Fruit fly (Drosophila melanogaster): ENCODE measurements around the gene Rala.
A peak's percentile ranks its signal among the peaks of the same experiment; 100 is the strongest.

Gene Rala

DNA sequence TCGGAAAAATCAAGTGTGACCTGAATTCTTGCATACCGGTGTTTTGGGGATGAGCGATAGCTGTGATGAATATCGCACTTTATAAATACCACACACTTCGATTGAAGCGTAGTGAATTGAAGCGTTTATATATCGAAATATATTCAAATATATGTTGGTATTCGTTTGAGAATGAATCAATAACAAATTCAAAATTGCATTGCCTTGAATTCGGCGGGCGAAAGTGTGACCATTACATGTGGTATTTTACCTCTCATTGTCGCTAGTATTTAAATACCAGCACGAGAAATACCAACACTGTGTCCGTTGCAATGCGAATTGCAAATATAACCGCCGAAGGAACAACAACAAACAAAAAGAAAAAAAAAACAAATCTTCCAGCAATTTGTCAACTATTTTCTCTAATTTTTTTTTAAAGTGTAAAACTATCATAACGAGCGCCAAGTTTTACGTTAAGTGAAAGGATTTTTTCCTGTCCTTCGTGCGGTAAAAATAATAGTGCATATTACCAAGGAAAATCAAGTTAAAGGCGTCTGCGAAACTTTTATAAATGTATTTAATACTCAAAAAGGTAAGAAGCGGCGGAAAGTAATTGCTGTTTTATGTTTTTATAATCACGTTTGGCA is 47.9 kb downstream of the Rala start, which contains the start of the genes Parg and Mnt (continued):
- no peak for TF ChIP-seq CG14441 (GFP tag; IDR thresholded peaks at IDR 0.05)
- no peak for TF ChIP-seq tx (GFP tag; optimal IDR thresholded peaks at IDR 0.05)
- TF ChIP-seq kah (GFP tag; optimal IDR thresholded peaks at IDR 0.05), result no peak
- TF ChIP-seq CkIIα-i1 (GFP tag; IDR thresholded peaks at IDR 0.05), result no peak
- no peak for TF ChIP-seq Chrac-16 (GFP tag; optimal IDR thresholded peaks at IDR 0.05)
- no peak for TF ChIP-seq CG13894 (tag; optimal IDR thresholded peaks at IDR 0.05)
- TF ChIP-seq lab (GFP tag; optimal IDR thresholded peaks at IDR 0.05), result peak; percentile 26
- TF ChIP-seq nerfin-1 (tag; optimal IDR thresholded peaks at IDR 0.05), result no peak
- no peak for TF ChIP-seq ewg (GFP tag; optimal IDR thresholded peaks at IDR 0.05)
- TF ChIP-seq toy (GFP tag; IDR thresholded peaks at IDR 0.05), result no peak
- no peak for TF ChIP-seq H15 (GFP tag; IDR thresholded peaks at IDR 0.05)
- TF ChIP-seq amos (GFP tag; IDR thresholded peaks at IDR 0.05; ENCODE audit: partially characterized antibody), result no peak; the same call in 1 of the 2 replicates
- no peak for TF ChIP-seq CG16863 (GFP tag; optimal IDR thresholded peaks at IDR 0.05)
- TF ChIP-seq fd96Cb (tag; optimal IDR thresholded peaks at IDR 0.05), result no peak
- TF ChIP-seq Nf-YC (tag; optimal IDR thresholded peaks at IDR 0.05), result no peak
- TF ChIP-seq dan (GFP tag; IDR thresholded peaks at IDR 0.05), result no peak
- no peak for TF ChIP-seq CG17829 (tag; optimal IDR thresholded peaks at IDR 0.05)
- no peak for TF ChIP-seq fu2 (GFP tag; optimal IDR thresholded peaks at IDR 0.05)
- no peak for TF ChIP-seq CG6689 (GFP tag; IDR thresholded peaks at IDR 0.05)
- no peak for TF ChIP-seq fd102C (GFP tag; optimal IDR thresholded peaks at IDR 0.05)
- TF ChIP-seq zfh2 (GFP tag; optimal IDR thresholded peaks at IDR 0.05), result no peak
- TF ChIP-seq CG32772 (GFP tag; IDR thresholded peaks at IDR 0.05), result 0 out of 2 replicates have a peak, but pooled peaks have one; percentile 33
- no peak for TF ChIP-seq corto (GFP tag; optimal IDR thresholded peaks at IDR 0.05)
- TF ChIP-seq CG1233 (GFP tag; optimal IDR thresholded peaks at IDR 0.05), result no peak
- TF ChIP-seq CoRest (tag; optimal IDR thresholded peaks at IDR 0.05), result peak; percentile 32
- TF ChIP-seq CG11695 (GFP tag; IDR thresholded peaks at IDR 0.05), result no peak
- TF ChIP-seq twi (tag; optimal IDR thresholded peaks at IDR 0.05), result no peak
- no peak for TF ChIP-seq bsh (GFP tag; optimal IDR thresholded peaks at IDR 0.05)
- TF ChIP-seq CG9609 (GFP tag; optimal IDR thresholded peaks at IDR 0.05), result no peak
- no peak for TF ChIP-seq CG10431 (GFP tag; optimal IDR thresholded peaks at IDR 0.05)
- no peak for TF ChIP-seq CG18764 (GFP tag; optimal IDR thresholded peaks at IDR 0.05)
- TF ChIP-seq Fer1 (GFP tag; optimal IDR thresholded peaks at IDR 0.05), result no peak
- TF ChIP-seq CG17359 (tag; optimal IDR thresholded peaks at IDR 0.05), result peak; percentile 42
- no peak for TF ChIP-seq C15 (GFP tag; IDR thresholded peaks at IDR 0.05)
- no peak for TF ChIP-seq emc (GFP tag; optimal IDR thresholded peaks at IDR 0.05)
- TF ChIP-seq Fer3 (tag; optimal IDR thresholded peaks at IDR 0.05), result no peak
- no peak for TF ChIP-seq CG4328 (GFP tag; optimal IDR thresholded peaks at IDR 0.05)
- TF ChIP-seq CG1602 (GFP tag; optimal IDR thresholded peaks at IDR 0.05), result no peak
- TF ChIP-seq CG10654 (GFP tag; optimal IDR thresholded peaks at IDR 0.05), result no peak
- no peak for TF ChIP-seq CG42726 (GFP tag; IDR thresholded peaks at IDR 0.05; ENCODE audit: partially characterized antibody)
- TF ChIP-seq CG3838 (GFP tag; optimal IDR thresholded peaks at IDR 0.05), result no peak
- TF ChIP-seq ttk (GFP tag; IDR thresholded peaks at IDR 0.05), result no peak
- TF ChIP-seq CG1529 (GFP tag; optimal IDR thresholded peaks at IDR 0.05), result no peak
- no peak for TF ChIP-seq CG8359 (GFP tag; optimal IDR thresholded peaks at IDR 0.05; ENCODE audit: borderline replicate concordance)
- TF ChIP-seq CG18599 (GFP tag; optimal IDR thresholded peaks at IDR 0.05), result no peak
- TF ChIP-seq CG13123 (GFP tag; optimal IDR thresholded peaks at IDR 0.05), result no peak
- peak; percentile 29 for TF ChIP-seq ftz-f1 (GFP tag; optimal IDR thresholded peaks at IDR 0.05)
- no peak; the same call in 2 of the 3 replicates for TF ChIP-seq hb (GFP tag; IDR thresholded peaks at IDR 0.05; ENCODE audit: partially characterized antibody)
- TF ChIP-seq br (optimal IDR thresholded peaks at IDR 0.05), result no peak
- no peak for TF ChIP-seq CG6654 (GFP tag; optimal IDR thresholded peaks at IDR 0.05)
